Fruit fly (Drosophila melanogaster) Kc167 (cell line): ENCODE measurements around the gene CG16758.

Experiments used
- Myc ChIP-seq: fragments of >200 bp; optimal IDR thresholded peaks from 2 replicates; lab custom pipeline; 2017; ENCODE audit warnings: missing external identifiers
- Sin3A ChIP-seq: fragments of >200 bp; optimal IDR thresholded peaks from 2 replicates; lab custom pipeline; 2018; ENCODE audit warnings: missing external identifiers
- h ChIP-seq: fragments of >200 bp; optimal IDR thresholded peaks from 3 replicates; lab custom pipeline; 2018; ENCODE audit warnings: missing external identifiers
- insv ChIP-seq: fragments of >200 bp; optimal IDR thresholded peaks from 3 replicates; lab custom pipeline; 2018; ENCODE audit warnings: missing external identifiers
- psq ChIP-seq: fragments of >200 bp; optimal IDR thresholded peaks from 2 replicates; lab custom pipeline; 2017; ENCODE audit warnings: missing external identifiers
- ttk ChIP-seq: sonication (Bioruptor generic); optimal IDR thresholded peaks from 2 replicates; lab custom pipeline; 2017; ENCODE audit warnings: missing external identifiers

DNA sequence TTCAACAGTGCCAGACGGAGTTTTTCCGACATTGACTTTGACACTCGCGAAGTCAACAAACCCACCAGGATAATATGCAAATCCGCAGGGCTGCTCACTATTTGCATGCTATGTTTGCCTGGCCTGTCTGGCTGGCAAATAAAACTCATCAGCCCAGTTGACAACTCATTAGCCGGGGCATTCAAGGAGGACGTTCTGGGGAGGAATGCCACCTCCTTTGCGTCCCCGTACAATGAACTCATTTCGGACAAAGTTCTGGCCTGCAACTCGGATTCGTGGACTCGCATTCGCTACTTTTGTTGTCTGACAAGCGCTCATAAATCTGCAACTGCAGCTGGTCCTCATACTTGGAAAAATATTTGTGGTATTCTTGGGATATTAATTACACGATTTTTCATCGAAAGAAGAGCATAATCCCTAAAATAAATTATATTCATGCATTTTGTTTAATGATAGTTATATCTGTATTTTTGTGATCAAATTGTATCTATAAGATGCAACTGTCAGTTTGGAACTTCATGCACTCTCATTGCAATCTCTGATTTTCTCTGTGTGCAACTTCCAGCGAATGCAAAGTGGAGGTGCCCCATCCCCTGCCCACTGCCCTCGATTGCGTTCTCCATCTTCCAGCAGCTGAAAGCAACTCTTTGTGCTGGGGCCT lies 32.5 kb downstream of the CG16758 start:
- TF ChIP-seq Sin3A (no peak), Myc (lab: Kevin White, UChicago) (no peak), psq (lab: Kevin White, UChicago) (no peak), h (lab: Kevin White, UChicago) (no peak), insv (no peak), ttk (lab: Kevin White, UChicago) (no peak)
